ENCODE assay signal across 4 fruit fly cellular contexts in the genomic region with DNA sequence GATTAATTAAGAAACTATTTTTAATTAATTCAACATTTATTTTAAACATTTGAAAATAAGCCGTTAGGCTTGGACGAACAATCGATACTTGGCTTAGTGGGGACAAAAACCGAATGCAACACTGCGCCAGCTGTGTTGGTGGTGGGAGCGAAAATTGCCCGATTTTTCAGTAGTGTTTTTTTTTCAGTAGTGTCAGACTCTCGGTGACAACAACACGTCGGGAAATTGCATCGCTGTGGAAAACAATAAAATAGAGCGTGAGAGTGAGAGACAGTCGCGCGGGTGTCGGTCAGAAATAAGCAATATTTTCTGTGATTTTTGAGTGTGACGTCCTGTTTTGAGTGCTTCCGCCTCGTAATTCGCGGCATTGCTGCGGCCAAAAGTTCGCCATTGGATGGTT.
TF ChIP-seq lines count a peak whose summit lies in the region.

No protein-coding gene starts in this region.

TF ChIP-seq in whole organism, adult, 20 proteins besides CTCF, POLR2A, EP300 and RAD21 (continued from another document):
- no peak for TF ChIP-seq CG12768 (GFP tag; optimal IDR thresholded peaks at IDR 0.05; lab: Kevin White, UChicago)
- TF ChIP-seq toe (GFP tag; optimal IDR thresholded peaks at IDR 0.05; lab: Kevin White, UChicago) = no peak
- peak; percentile 40 for TF ChIP-seq bab1 (GFP tag; optimal IDR thresholded peaks at IDR 0.05; lab: Kevin White, UChicago)

TF ChIP-seq in whole organism, embryonic, 481 proteins besides CTCF, POLR2A, EP300 and RAD21 (continued from another document and continues in another):
- peak; percentile 33; the same call in 1 of the 2 replicates for TF ChIP-seq HLH3B (GFP tag; IDR thresholded peaks at IDR 0.05; lab: Robert Waterston, UW)
- no peak for TF ChIP-seq p53 (GFP tag; optimal IDR thresholded peaks at IDR 0.05; lab: Kevin White, UChicago)
- peak; percentile 35 for TF ChIP-seq gsb-n (tag; optimal IDR thresholded peaks at IDR 0.05; lab: Kevin White, UChicago)
- TF ChIP-seq CG4404 (GFP tag; IDR thresholded peaks at IDR 0.05; lab: Robert Waterston, UW) = no peak
- peak; percentile 55 for TF ChIP-seq disco-r (GFP tag; optimal IDR thresholded peaks at IDR 0.05; lab: Kevin White, UChicago)
- TF ChIP-seq CG12744 (GFP tag; optimal IDR thresholded peaks at IDR 0.05; lab: Kevin White, UChicago) = peak; percentile 29
- TF ChIP-seq CG1647 (GFP tag; optimal IDR thresholded peaks at IDR 0.05; lab: Kevin White, UChicago) = no peak
- TF ChIP-seq crp (GFP tag; optimal IDR thresholded peaks at IDR 0.05; lab: Kevin White, UChicago) = peak; percentile 76 to 96
- peak; percentile 50; the same call in 1 of the 3 replicates for TF ChIP-seq dysf (GFP tag; IDR thresholded peaks at IDR 0.05; lab: Robert Waterston, UW)
- TF ChIP-seq Gsc (GFP tag; IDR thresholded peaks at IDR 0.05; lab: Robert Waterston, UW) = no peak
- TF ChIP-seq gcm2 (GFP tag; optimal IDR thresholded peaks at IDR 0.05; lab: Kevin White, UChicago) = peak; percentile 86
- TF ChIP-seq grau (tag; optimal IDR thresholded peaks at IDR 0.05; lab: Kevin White, UChicago) = peak; percentile 19
- TF ChIP-seq Fer1 (GFP tag; optimal IDR thresholded peaks at IDR 0.05; lab: Kevin White, UChicago) = peak; percentile 50
- no peak for TF ChIP-seq Rx (GFP tag; IDR thresholded peaks at IDR 0.05; lab: Robert Waterston, UW)
- TF ChIP-seq ems (GFP tag; optimal IDR thresholded peaks at IDR 0.05; lab: Kevin White, UChicago) = peak; percentile 25
- no peak for TF ChIP-seq fru (optimal IDR thresholded peaks at IDR 0.05; lab: Kevin White, UChicago)
- TF ChIP-seq CG6689 (GFP tag; IDR thresholded peaks at IDR 0.05; lab: Robert Waterston, UW) = 0 out of 2 replicates have a peak, but pooled peaks have one; percentile 9
- peak; percentile 71 for TF ChIP-seq stwl (tag; optimal IDR thresholded peaks at IDR 0.05; lab: Kevin White, UChicago)
- 0 out of 2 replicates have a peak, but pooled peaks have one; percentile 13 for TF ChIP-seq bowl (GFP tag; IDR thresholded peaks at IDR 0.05; lab: Robert Waterston, UW)
- peak; percentile 64 for TF ChIP-seq Mad (GFP tag; optimal IDR thresholded peaks at IDR 0.05; lab: Kevin White, UChicago)
- TF ChIP-seq Aef1 (GFP tag; IDR thresholded peaks at IDR 0.05; lab: Robert Waterston, UW) = peak; percentile 61; the same call in 2 of the 3 replicates
- TF ChIP-seq ttk (GFP tag; IDR thresholded peaks at IDR 0.05; lab: Robert Waterston, UW) = no peak
- TF ChIP-seq salm (tag; optimal IDR thresholded peaks at IDR 0.05; lab: Kevin White, UChicago) = no peak
- TF ChIP-seq CG12391 (tag; optimal IDR thresholded peaks at IDR 0.05; lab: Kevin White, UChicago) = peak; percentile 63
- no peak for TF ChIP-seq Pdp1 (GFP tag; optimal IDR thresholded peaks at IDR 0.05; lab: Kevin White, UChicago)
- peak; percentile 5 for TF ChIP-seq CG8388 (GFP tag; optimal IDR thresholded peaks at IDR 0.05; lab: Kevin White, UChicago)
- no peak for TF ChIP-seq CG31441 (GFP tag; IDR thresholded peaks at IDR 0.05; lab: Robert Waterston, UW)
- TF ChIP-seq ken (GFP tag; IDR thresholded peaks at IDR 0.05; lab: Robert Waterston, UW) = peak; percentile 45; the same call in 1 of the 3 replicates
- TF ChIP-seq cg (GFP tag; optimal IDR thresholded peaks at IDR 0.05; lab: Kevin White, UChicago) = no peak
- peak; percentile 44 for TF ChIP-seq fu2 (GFP tag; optimal IDR thresholded peaks at IDR 0.05; lab: Kevin White, UChicago)
- TF ChIP-seq CG7556 (GFP tag; optimal IDR thresholded peaks at IDR 0.05; lab: Kevin White, UChicago) = peak; percentile 5
- peak; percentile 82 for TF ChIP-seq Neu2 (GFP tag; optimal IDR thresholded peaks at IDR 0.05; lab: Kevin White, UChicago; ENCODE audit: borderline replicate concordance)
- no peak for TF ChIP-seq CG18262 (tag; optimal IDR thresholded peaks at IDR 0.05; lab: Kevin White, UChicago)
- TF ChIP-seq ssp (GFP tag; IDR thresholded peaks at IDR 0.05; lab: Robert Waterston, UW) = no peak
- no peak for TF ChIP-seq CG7928 (GFP tag; optimal IDR thresholded peaks at IDR 0.05; lab: Kevin White, UChicago)
- TF ChIP-seq CG2199 (GFP tag; IDR thresholded peaks at IDR 0.05; lab: Robert Waterston, UW) = 0 out of 3 replicates have a peak, but pooled peaks have one; percentile 56
- TF ChIP-seq CG12769 (tag; optimal IDR thresholded peaks at IDR 0.05; lab: Kevin White, UChicago) = peak; percentile 80
- peak; percentile 39 for TF ChIP-seq CG13894 (tag; optimal IDR thresholded peaks at IDR 0.05; lab: Kevin White, UChicago)
- peak; percentile 83 for TF ChIP-seq zf30C (GFP tag; optimal IDR thresholded peaks at IDR 0.05; lab: Kevin White, UChicago)
- peak; percentile 26 for TF ChIP-seq Sin3A (optimal IDR thresholded peaks at IDR 0.05; lab: Kevin White, UChicago)

TF ChIP-seq in whole organism, prepupa, 60 proteins besides CTCF, POLR2A, EP300 and RAD21 (continued from another document):
- TF ChIP-seq CG10669 (GFP tag; optimal IDR thresholded peaks at IDR 0.05; lab: Kevin White, UChicago) (no peak), Eip78C (GFP tag; lab: Kevin White, UChicago) (peak; percentile 36), CG11294 (GFP tag; IDR thresholded peaks at IDR 0.05; lab: Robert Waterston, UW) (peak; percentile 13; the same call in 1 of the 2 replicates), dsx (GFP tag; optimal IDR thresholded peaks at IDR 0.05; lab: Kevin White, UChicago; ENCODE audit: poor library complexity, severe bottlenecking) (no peak), OdsH (GFP tag; optimal IDR thresholded peaks at IDR 0.05; lab: Kevin White, UChicago) (peak; percentile 18), Eip75B (GFP tag; optimal IDR thresholded peaks at IDR 0.05; lab: Kevin White, UChicago) (peak; percentile 27), svp (GFP tag; lab: Kevin White, UChicago) (peak; percentile 67), lz (GFP tag; optimal IDR thresholded peaks at IDR 0.05; lab: Kevin White, UChicago) (peak; percentile 29), CG15336 (GFP tag; IDR thresholded peaks at IDR 0.05; lab: Robert Waterston, UW) (peak; percentile 45; the same call in 1 of the 2 replicates), Hr38 (GFP tag; optimal IDR thresholded peaks at IDR 0.05; lab: Kevin White, UChicago) (no peak), CG6792 (GFP tag; optimal IDR thresholded peaks at IDR 0.05; lab: Kevin White, UChicago) (peak; percentile 4), CG6163 (GFP tag; IDR thresholded peaks at IDR 0.05; lab: Robert Waterston, UW) (peak; percentile 72; the same call in 2 of the 3 replicates), CG9139 (GFP tag; optimal IDR thresholded peaks at IDR 0.05; lab: Kevin White, UChicago) (no peak), fkh (GFP tag; optimal IDR thresholded peaks at IDR 0.05; lab: Kevin White, UChicago) (no peak), CG6276 (GFP tag; optimal IDR thresholded peaks at IDR 0.05; lab: Kevin White, UChicago) (peak; percentile 31), CG1621 (tag; optimal IDR thresholded peaks at IDR 0.05; lab: Kevin White, UChicago) (peak; percentile 45), acj6 (GFP tag; optimal IDR thresholded peaks at IDR 0.05; lab: Kevin White, UChicago) (peak; percentile 1), Sox102F (GFP tag; optimal IDR thresholded peaks at IDR 0.05; lab: Kevin White, UChicago) (peak; percentile 38), CG34406 (GFP tag; optimal IDR thresholded peaks at IDR 0.05; lab: Kevin White, UChicago) (peak; percentile 11), Eip93F (GFP tag; optimal IDR thresholded peaks at IDR 0.05; lab: Kevin White, UChicago) (no peak), vri (GFP tag; optimal IDR thresholded peaks at IDR 0.05; lab: Kevin White, UChicago) (peak; percentile 73), CG6854 (GFP tag; optimal IDR thresholded peaks at IDR 0.05; lab: Kevin White, UChicago) (no peak), Hr4 (GFP tag; optimal IDR thresholded peaks at IDR 0.05; lab: Kevin White, UChicago) (no peak), pdm3 (GFP tag; optimal IDR thresholded peaks at IDR 0.05; lab: Kevin White, UChicago) (peak; percentile 29), Sox14 (GFP tag; optimal IDR thresholded peaks at IDR 0.05; lab: Kevin White, UChicago) (peak; percentile 22), CG8319 (GFP tag; optimal IDR thresholded peaks at IDR 0.05; lab: Kevin White, UChicago) (no peak), CG11902 (GFP tag; optimal IDR thresholded peaks at IDR 0.05; lab: Kevin White, UChicago) (no peak), Blimp-1 (GFP tag; optimal IDR thresholded peaks at IDR 0.05; lab: Kevin White, UChicago) (no peak), CG31627 (GFP tag; optimal IDR thresholded peaks at IDR 0.05; lab: Kevin White, UChicago) (peak; percentile 32), ss (GFP tag; optimal IDR thresholded peaks at IDR 0.05; lab: Kevin White, UChicago) (no peak)

TF ChIP-seq in whole organism, wandering third instar larva, 38 proteins besides CTCF, POLR2A, EP300 and RAD21 (continued from another document):
- peak; percentile 60 for TF ChIP-seq Vsx2 (GFP tag; optimal IDR thresholded peaks at IDR 0.05; lab: Kevin White, UChicago; ENCODE audit: partially characterized antibody)
